Fruit fly (Drosophila melanogaster): ENCODE results near the gene X11Lbeta.

The X11Lbeta gene

dm6 chrX:10585158-10585634 is 42.3 kb upstream of the X11Lbeta start, which contains the start of gene spri:
TSS of gene spri (minus strand) at chrX:10585422.
- peak; percentile 2 for TF ChIP-seq ftz-f1 (GFP tag; optimal IDR thresholded peaks at IDR 0.05)
- TF ChIP-seq Hr3 (GFP tag; optimal IDR thresholded peaks at IDR 0.05): no peak
- peak in 1 of 2 experiments; percentile 67 for TF ChIP-seq Pdp1 (GFP tag; optimal IDR thresholded peaks at IDR 0.05)
- peak in 1 of 2 experiments; percentile 57 for TF ChIP-seq bsh (GFP tag; optimal IDR thresholded peaks at IDR 0.05)
- no peak for TF ChIP-seq CG3847 (GFP tag; IDR thresholded peaks at IDR 0.05)
- TF ChIP-seq Sox102F (GFP tag; optimal IDR thresholded peaks at IDR 0.05): peak; percentile 31
- TF ChIP-seq CG4730 (GFP tag; IDR thresholded peaks at IDR 0.05): no peak
- no peak for TF ChIP-seq Dp (GFP tag; optimal IDR thresholded peaks at IDR 0.05)
- peak; percentile 25 for TF ChIP-seq HmgZ (tag; optimal IDR thresholded peaks at IDR 0.05)
- no peak for TF ChIP-seq al (GFP tag; IDR thresholded peaks at IDR 0.05)
- TF ChIP-seq CG14860 (GFP tag; IDR thresholded peaks at IDR 0.05; ENCODE audit: partially characterized antibody): no peak
- TF ChIP-seq Optix (GFP tag; IDR thresholded peaks at IDR 0.05): 0 out of 3 replicates have a peak, but pooled peaks have one; percentile 18
- TF ChIP-seq inv (GFP tag; IDR thresholded peaks at IDR 0.05; ENCODE audit: partially characterized antibody): no peak
- TF ChIP-seq sqz (GFP tag; optimal IDR thresholded peaks at IDR 0.05): no peak
- no peak for TF ChIP-seq CG14441 (GFP tag; IDR thresholded peaks at IDR 0.05)
- no peak for TF ChIP-seq CG4282 (GFP tag; optimal IDR thresholded peaks at IDR 0.05)
- peak; percentile 12; the same call in 1 of the 2 replicates for TF ChIP-seq amos (GFP tag; IDR thresholded peaks at IDR 0.05; ENCODE audit: partially characterized antibody)
- TF ChIP-seq usp (GFP tag; optimal IDR thresholded peaks at IDR 0.05): no peak
- TF ChIP-seq her (GFP tag; optimal IDR thresholded peaks at IDR 0.05): peak; percentile 17
- no peak for TF ChIP-seq PHDP (tag; optimal IDR thresholded peaks at IDR 0.05)
- 0 out of 2 replicates have a peak, but pooled peaks have one; percentile 10 for TF ChIP-seq Awh (GFP tag; IDR thresholded peaks at IDR 0.05)
- TF ChIP-seq Hr51 (GFP tag; optimal IDR thresholded peaks at IDR 0.05): peak in 1 of 2 experiments; percentile 33
- peak; percentile 6 for TF ChIP-seq dmrt99B (tag; optimal IDR thresholded peaks at IDR 0.05)
- TF ChIP-seq CG7987 (GFP tag; optimal IDR thresholded peaks at IDR 0.05): no peak
- no peak for TF ChIP-seq Tbp (GFP tag; optimal IDR thresholded peaks at IDR 0.05)
- no peak for TF ChIP-seq Blimp-1 (GFP tag; optimal IDR thresholded peaks at IDR 0.05)
- TF ChIP-seq pho (GFP tag; optimal IDR thresholded peaks at IDR 0.05): no peak
- no peak for TF ChIP-seq CG8924 (tag; optimal IDR thresholded peaks at IDR 0.05)
- peak; percentile 83 for TF ChIP-seq Jarid2 (GFP tag; optimal IDR thresholded peaks at IDR 0.05)
- TF ChIP-seq CG9797 (GFP tag; optimal IDR thresholded peaks at IDR 0.05): no peak
- TF ChIP-seq Elba2 (GFP tag; optimal IDR thresholded peaks at IDR 0.05): no peak
- TF ChIP-seq gem (tag; optimal IDR thresholded peaks at IDR 0.05): no peak
- TF ChIP-seq CG2120 (GFP tag; optimal IDR thresholded peaks at IDR 0.05): peak; percentile 1
- TF ChIP-seq CG11504 (tag; optimal IDR thresholded peaks at IDR 0.05): peak; percentile 12
- TF ChIP-seq Six4 (GFP tag; optimal IDR thresholded peaks at IDR 0.05): peak; percentile 4
- 0 out of 2 replicates have a peak, but pooled peaks have one; percentile 22 for TF ChIP-seq tna (GFP tag; IDR thresholded peaks at IDR 0.05; ENCODE audit: partially characterized antibody)
- no peak for TF ChIP-seq CG15011 (GFP tag; optimal IDR thresholded peaks at IDR 0.05)
- no peak for TF ChIP-seq CG6683 (GFP tag; optimal IDR thresholded peaks at IDR 0.05)
- peak; percentile 34; the same call in 1 of the 3 replicates for TF ChIP-seq ken (GFP tag; IDR thresholded peaks at IDR 0.05)
- TF ChIP-seq CG1603 (tag; optimal IDR thresholded peaks at IDR 0.05): peak; percentile 36
- 0 out of 2 replicates have a peak, but pooled peaks have one; percentile 18 for TF ChIP-seq sna (GFP tag; IDR thresholded peaks at IDR 0.05; ENCODE audit: partially characterized antibody)
- peak; percentile 52 for TF ChIP-seq CG34376 (GFP tag; optimal IDR thresholded peaks at IDR 0.05)
- TF ChIP-seq Atf6 (GFP tag; IDR thresholded peaks at IDR 0.05): 0 out of 2 replicates have a peak, but pooled peaks have one; percentile 31
- TF ChIP-seq Dref (GFP tag; IDR thresholded peaks at IDR 0.05): no peak
- no peak for TF ChIP-seq danr (GFP tag; IDR thresholded peaks at IDR 0.05)
- TF ChIP-seq CG8290 (GFP tag; optimal IDR thresholded peaks at IDR 0.05): no peak
- peak in 1 of 2 experiments; percentile 47 for TF ChIP-seq CG8290 (tag; optimal IDR thresholded peaks at IDR 0.05)
- TF ChIP-seq en (GFP tag; optimal IDR thresholded peaks at IDR 0.05): no peak
- TF ChIP-seq sr (GFP tag; IDR thresholded peaks at IDR 0.05): no peak
- TF ChIP-seq Deaf1 (tag; optimal IDR thresholded peaks at IDR 0.05): peak; percentile 94
